Fruit fly (Drosophila melanogaster) whole organism, embryonic: Measurements from ENCODE around the gene mld.

Experiments
- CG17359 ChIP-seq: fragments of 200-800 bp; sonication (Bioruptor generic); optimal IDR thresholded peaks from 3 replicates; lab custom pipeline; 2018; ENCODE audit warnings: missing biosample characterization, mild to moderate bottlenecking, missing genetic modification characterization, moderate library complexity
- CG2199 ChIP-seq: fragments of 200-800 bp; sonication (Bioruptor generic); IDR thresholded peaks from 3 replicates; pipeline ENCODE4 v1.3.6; 2022; ENCODE audit warnings: missing biosample characterization, missing genetic modification characterization

DNA sequence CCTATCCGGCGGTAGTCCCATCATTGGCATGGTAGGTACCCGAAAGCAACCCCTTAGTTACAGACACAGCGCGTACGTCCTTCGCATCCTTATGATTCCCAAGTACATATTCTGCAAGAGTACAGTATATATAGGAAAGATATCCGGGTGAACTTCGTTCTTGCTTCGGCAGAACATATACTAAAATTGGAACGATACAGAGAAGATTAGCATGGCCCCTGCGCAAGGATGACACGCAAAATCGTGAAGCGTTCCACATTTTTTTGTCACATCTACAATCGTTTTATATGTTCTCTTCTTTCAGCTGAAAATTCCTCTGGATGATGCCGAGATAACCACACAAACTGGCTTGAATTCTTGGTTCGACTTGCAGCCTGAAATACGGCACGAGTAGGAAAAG, 29.5 kb upstream of the mld start:
- TF ChIP-seq CG17359 (tag; lab: Kevin White, UChicago): no peak
- no peak for TF ChIP-seq CG2199 (GFP tag; lab: Robert Waterston, UW)
